Worm (Caenorhabditis elegans) whole organism, late embryonic: Measurements from ENCODE around the gene zig-4.

Source experiments
- C08G9.2 ChIP-seq: sonication (generic microtip); optimal IDR thresholded peaks from 2 replicates; lab custom pipeline; 2016; ENCODE audit warnings: mild to moderate bottlenecking, missing genetic modification characterization, moderate library complexity, missing compliant biosample characterization
- F13H6.1 ChIP-seq: sonication (generic microtip); optimal IDR thresholded peaks from 2 replicates; lab custom pipeline; 2016; ENCODE audit warnings: missing genetic modification characterization, missing compliant biosample characterization
- T23F11.4 ChIP-seq: fragments of 200-800 bp; sonication (Bioruptor generic); optimal IDR thresholded peaks from 2 replicates; lab custom pipeline; 2018; ENCODE audit warnings: mild to moderate bottlenecking, missing genetic modification characterization, missing compliant biosample characterization
- ama-1 ChIP-seq: fragments of 150-350 bp; optimal IDR thresholded peaks from 2 replicates; lab custom pipeline; 2014
- ceh-14 ChIP-seq: sonication (generic microtip); optimal IDR thresholded peaks from 2 replicates; lab custom pipeline; 2016; ENCODE audit warnings: missing genotype, missing genetic modification characterization, missing compliant biosample characterization
- ceh-18 ChIP-seq: sonication (generic microtip); optimal IDR thresholded peaks from 2 replicates; lab custom pipeline; 2016; ENCODE audit warnings: missing genetic modification characterization, missing compliant biosample characterization
- ceh-19 ChIP-seq: fragments of 200-800 bp; sonication (Bioruptor generic); optimal IDR thresholded peaks from 2 replicates; lab custom pipeline; 2018; ENCODE audit warnings: mild to moderate bottlenecking, missing genetic modification characterization, missing compliant biosample characterization
- ceh-22 ChIP-seq: sonication (generic microtip); optimal IDR thresholded peaks from 2 replicates; lab custom pipeline; 2017; ENCODE audit warnings: missing biosample characterization, missing genetic modification characterization
- ceh-24 ChIP-seq: sonication (generic microtip); optimal IDR thresholded peaks from 2 replicates; lab custom pipeline; 2016; ENCODE audit warnings: mild to moderate bottlenecking, missing genetic modification characterization, missing compliant biosample characterization
- ceh-30 ChIP-seq: fragments of 150-350 bp; optimal IDR thresholded peaks from 2 replicates; lab custom pipeline; 2014; ENCODE audit warnings: missing biosample characterization, missing genetic modification characterization
- ceh-48 ChIP-seq: sonication (generic microtip); optimal IDR thresholded peaks from 2 replicates; lab custom pipeline; 2016; ENCODE audit warnings: missing genetic modification characterization, inconsistent platforms, missing compliant biosample characterization
- ceh-9 ChIP-seq: sonication (generic microtip); optimal IDR thresholded peaks from 2 replicates; lab custom pipeline; 2016; ENCODE audit warnings: mild to moderate bottlenecking, missing genetic modification characterization, inconsistent platforms, missing compliant biosample characterization
- che-1 ChIP-seq: sonication (generic microtip); optimal IDR thresholded peaks from 2 replicates; lab custom pipeline; 2016; ENCODE audit warnings: mild to moderate bottlenecking, missing genetic modification characterization, missing compliant biosample characterization
- dve-1 ChIP-seq: sonication (generic microtip); optimal IDR thresholded peaks from 2 replicates; lab custom pipeline; 2017; ENCODE audit warnings: antibody characterized with exemption, mild to moderate bottlenecking, missing genetic modification characterization, missing compliant biosample characterization
- elt-2 ChIP-seq: sonication (generic microtip); optimal IDR thresholded peaks from 2 replicates; lab custom pipeline; 2016; ENCODE audit warnings: missing genetic modification reagents, missing genetic modification characterization, missing compliant biosample characterization
- elt-4 ChIP-seq: sonication (generic microtip); optimal IDR thresholded peaks from 2 replicates; lab custom pipeline; 2016; ENCODE audit warnings: missing genetic modification characterization, missing compliant biosample characterization
- ets-4 ChIP-seq: sonication (generic microtip); optimal IDR thresholded peaks from 2 replicates; lab custom pipeline; 2016; ENCODE audit warnings: missing genetic modification characterization, missing compliant biosample characterization
- eyg-1 ChIP-seq: sonication (generic microtip); optimal IDR thresholded peaks from 2 replicates; lab custom pipeline; 2016; ENCODE audit warnings: missing genotype, missing genetic modification characterization, missing compliant biosample characterization
- fax-1 ChIP-seq: sonication (generic microtip); optimal IDR thresholded peaks from 2 replicates; lab custom pipeline; 2016; ENCODE audit warnings: missing genotype, missing genetic modification characterization, missing compliant biosample characterization
- fkh-10 ChIP-seq: fragments of 150-350 bp; optimal IDR thresholded peaks from 2 replicates; lab custom pipeline; 2014; ENCODE audit warnings: missing biosample characterization, missing genetic modification reagents, missing genetic modification characterization
- fkh-6 ChIP-seq: sonication (generic microtip); optimal IDR thresholded peaks from 2 replicates; lab custom pipeline; 2016; ENCODE audit warnings: missing genetic modification characterization, missing compliant biosample characterization
- gmeb-2 ChIP-seq: sonication (generic microtip); optimal IDR thresholded peaks from 2 replicates; lab custom pipeline; 2016; ENCODE audit warnings: missing genetic modification characterization, inconsistent platforms, missing compliant biosample characterization
- hlh-30 ChIP-seq: sonication (generic microtip); optimal IDR thresholded peaks from 2 replicates; lab custom pipeline; 2017; ENCODE audit warnings: antibody characterized with exemption, missing genetic modification characterization, missing compliant biosample characterization; ENCODE audit not compliant: insufficient read depth
- hlh-8 ChIP-seq: sonication (generic microtip); optimal IDR thresholded peaks from 2 replicates; lab custom pipeline; 2016; ENCODE audit warnings: missing genotype, missing genetic modification characterization, missing compliant biosample characterization
- lin-11 ChIP-seq: fragments of 200-800 bp; sonication (Bioruptor generic); optimal IDR thresholded peaks from 2 replicates; lab custom pipeline; 2018; ENCODE audit warnings: mild to moderate bottlenecking, missing genetic modification characterization, missing compliant biosample characterization
- madf-2 ChIP-seq: sonication (generic microtip); optimal IDR thresholded peaks from 2 replicates; lab custom pipeline; 2017; ENCODE audit warnings: missing genetic modification characterization, missing compliant biosample characterization
- nfya-1 ChIP-seq: sonication (generic microtip); optimal IDR thresholded peaks from 2 replicates; lab custom pipeline; 2017; ENCODE audit warnings: missing genetic modification characterization, mild to moderate bottlenecking, missing compliant biosample characterization, antibody characterized with exemption, moderate library complexity
- nhr-11 ChIP-seq: fragments of 150-350 bp; optimal IDR thresholded peaks from 2 replicates; lab custom pipeline; 2014; ENCODE audit warnings: missing biosample characterization, missing genetic modification characterization
- nhr-232 ChIP-seq: sonication (generic microtip); optimal IDR thresholded peaks from 2 replicates; lab custom pipeline; 2016; ENCODE audit warnings: missing genetic modification characterization, missing compliant biosample characterization
- pat-9 ChIP-seq: fragments of 200-800 bp; sonication (Bioruptor generic); optimal IDR thresholded peaks from 2 replicates; lab custom pipeline; 2018; ENCODE audit warnings: mild to moderate bottlenecking, missing genetic modification characterization, moderate library complexity, missing compliant biosample characterization
- pqm-1 ChIP-seq: sonication (generic microtip); optimal IDR thresholded peaks from 2 replicates; lab custom pipeline; 2016; ENCODE audit warnings: missing genetic modification characterization, missing compliant biosample characterization
- pros-1 ChIP-seq: fragments of 150-350 bp; optimal IDR thresholded peaks from 2 replicates; lab custom pipeline; 2014; ENCODE audit warnings: missing biosample characterization, missing genetic modification reagents, missing genetic modification characterization
- ref-2 ChIP-seq: sonication (generic microtip); optimal IDR thresholded peaks from 2 replicates; lab custom pipeline; 2016; ENCODE audit warnings: missing genetic modification characterization, missing compliant biosample characterization
- rnt-1 ChIP-seq: sonication (generic microtip); optimal IDR thresholded peaks from 2 replicates; lab custom pipeline; 2016; ENCODE audit warnings: missing genetic modification characterization, missing compliant biosample characterization
- syd-9 ChIP-seq: sonication (generic microtip); optimal IDR thresholded peaks from 2 replicates; lab custom pipeline; 2016; ENCODE audit warnings: mild to moderate bottlenecking, missing genetic modification characterization, moderate library complexity, missing compliant biosample characterization
- ttx-3 ChIP-seq: sonication (generic microtip); optimal IDR thresholded peaks from 2 replicates; lab custom pipeline; 2016; ENCODE audit warnings: missing genetic modification reagents, missing genetic modification characterization, missing compliant biosample characterization
- unc-86 ChIP-seq: sonication (generic microtip); optimal IDR thresholded peaks from 2 replicates; lab custom pipeline; 2016; ENCODE audit warnings: missing genetic modification characterization, missing compliant biosample characterization
- zip-5 ChIP-seq: sonication (generic microtip); optimal IDR thresholded peaks from 2 replicates; lab custom pipeline; 2016; ENCODE audit warnings: missing genetic modification characterization, missing compliant biosample characterization
- ztf-16 ChIP-seq: sonication (generic microtip); optimal IDR thresholded peaks from 2 replicates; lab custom pipeline; 2017; ENCODE audit warnings: missing genetic modification characterization, missing compliant biosample characterization

Gene zig-4

DNA sequence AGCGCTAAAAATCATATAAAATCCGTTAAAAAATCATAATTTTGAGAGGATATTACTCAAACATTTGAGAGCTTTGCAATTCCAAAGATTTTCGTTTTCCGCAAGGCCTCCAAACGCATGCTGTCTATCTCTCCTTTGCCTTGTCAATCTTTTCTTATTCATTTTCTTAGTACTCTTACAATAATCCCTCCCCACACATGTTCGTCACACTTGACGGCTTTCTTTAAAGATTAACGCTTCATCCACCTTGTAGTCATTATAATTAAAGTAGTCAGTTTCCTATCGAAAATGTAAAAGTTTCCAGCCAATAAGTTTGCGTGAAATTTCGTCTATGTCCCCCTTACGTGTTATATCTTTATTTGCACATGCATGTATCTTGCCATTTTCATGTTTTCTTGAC, 25.1 kb upstream of the zig-4 start:
- no peak for TF ChIP-seq ceh-24 (tag; lab: Kevin White, UChicago)
- TF ChIP-seq fax-1 (tag; lab: Kevin White, UChicago) = no peak
- no peak for TF ChIP-seq madf-2
- TF ChIP-seq hlh-30 (tag; lab: Kevin White, UChicago) = no peak
- TF ChIP-seq ztf-16 (tag; lab: Kevin White, UChicago) = no peak
- TF ChIP-seq fkh-6 (tag; lab: Kevin White, UChicago) = no peak
- no peak for TF ChIP-seq ama-1 (lab: Kevin White, UChicago)
- TF ChIP-seq elt-4 = no peak
- TF ChIP-seq F13H6.1 (tag; lab: Kevin White, UChicago) = no peak
- no peak for TF ChIP-seq dve-1 (tag; lab: Kevin White, UChicago)
- no peak for TF ChIP-seq T23F11.4
- TF ChIP-seq ceh-48 (tag; lab: Kevin White, UChicago) = no peak
- TF ChIP-seq gmeb-2 (tag; lab: Kevin White, UChicago) = no peak
- no peak for TF ChIP-seq rnt-1 (tag; lab: Kevin White, UChicago)
- TF ChIP-seq ets-4 (tag; lab: Kevin White, UChicago) = no peak
- TF ChIP-seq ref-2 = no peak
- TF ChIP-seq ceh-19 = no peak

DNA sequence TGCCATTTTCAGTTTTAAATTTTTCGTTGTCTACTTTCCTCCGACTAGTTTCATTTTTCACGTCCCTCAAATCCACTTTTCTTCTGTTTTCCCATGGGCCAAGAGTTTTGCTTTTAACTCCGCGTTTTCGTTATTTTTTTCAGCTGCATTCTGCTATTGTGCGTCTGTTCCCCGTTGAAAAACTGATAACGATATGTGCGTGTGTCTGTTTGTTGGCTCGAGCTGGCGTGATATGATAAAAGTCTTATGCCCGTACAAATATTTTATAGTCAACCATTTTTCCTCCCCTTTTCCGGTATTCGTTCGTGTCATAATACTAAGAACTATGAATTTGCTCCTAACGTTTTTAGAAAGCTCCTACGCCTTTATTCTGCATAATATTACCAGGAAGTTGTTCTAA, 23.4 kb upstream of the zig-4 start:
- TF ChIP-seq elt-2 (tag; lab: Kevin White, UChicago) (peak; percentile 7), ceh-22 (no peak)

DNA sequence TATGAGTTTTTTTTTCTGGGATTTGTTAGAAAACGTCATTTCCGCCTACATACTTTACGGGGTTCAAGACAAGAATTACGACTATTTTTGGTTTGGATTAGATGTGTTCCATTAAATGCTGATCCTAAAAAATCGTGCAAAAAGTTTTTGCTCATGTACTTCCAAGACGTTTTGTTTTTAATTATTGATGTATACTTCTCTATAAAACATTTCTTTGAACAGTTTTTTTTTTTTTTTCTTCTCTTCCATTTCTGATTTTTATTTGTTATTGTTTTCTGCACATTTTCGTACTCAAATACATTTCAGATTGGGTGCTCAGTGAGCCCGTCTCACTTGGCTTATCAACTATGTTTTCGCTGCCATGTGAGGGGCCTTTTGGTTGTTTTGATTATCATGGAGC, 22.3 kb upstream of the zig-4 start, which contains the start of gene C39D10.11:
TSS of gene C39D10.11 (plus strand) at position 301 of the 400 bp plus-strand sequence.
- no peak for TF ChIP-seq unc-86
- no peak for TF ChIP-seq ceh-30
- TF ChIP-seq ceh-18 = no peak
- no peak for TF ChIP-seq ceh-9
- TF ChIP-seq ttx-3 (tag; lab: Kevin White, UChicago) = no peak
- no peak for TF ChIP-seq ref-2
- no peak for TF ChIP-seq C08G9.2
- TF ChIP-seq ceh-22 = no peak
- TF ChIP-seq pqm-1 (tag; lab: Kevin White, UChicago) = no peak
- TF ChIP-seq, all 69 proteins: peak for 0

- TF ChIP-seq pat-9 (tag; lab: Kevin White, UChicago) (no peak), unc-86 (no peak), eyg-1 (tag; lab: Kevin White, UChicago) (no peak), fkh-10 (GFP tag; lab: Kevin White, UChicago) (no peak), dve-1 (tag; lab: Kevin White, UChicago) (no peak), pros-1 (tag; lab: Kevin White, UChicago) (no peak), nhr-232 (tag; lab: Kevin White, UChicago) (no peak), nhr-11 (tag; lab: Kevin White, UChicago) (no peak), hlh-8 (no peak), lin-11 (tag; lab: Kevin White, UChicago) (no peak), ama-1 (lab: Kevin White, UChicago) (no peak), syd-9 (tag; lab: Kevin White, UChicago) (no peak), ceh-48 (tag; lab: Kevin White, UChicago) (no peak), ref-2 (no peak)
Measured at ce11 chrX:7906430-7907014, 18.7 kb upstream of the zig-4 start, which contains the start of gene C39D10.1. Gene C39D10.1 (plus strand): TSS chrX:7906964.

- TF ChIP-seq fax-1 (tag; lab: Kevin White, UChicago) = no peak
- TF ChIP-seq ceh-9 = no peak
- TF ChIP-seq ama-1 (lab: Kevin White, UChicago) = no peak
- TF ChIP-seq hlh-30 (tag; lab: Kevin White, UChicago) = no peak
- TF ChIP-seq che-1 (tag; lab: Kevin White, UChicago) = no peak
- TF ChIP-seq zip-5 (tag; lab: Kevin White, UChicago) = no peak
- no peak for TF ChIP-seq nfya-1 (tag; lab: Kevin White, UChicago)
- TF ChIP-seq ceh-14 (tag; lab: Kevin White, UChicago) = no peak
Measured at ce11 chrX:7913830-7914229, 11.4 kb upstream of the zig-4 start, which contains the start of gene C39D10.7. Gene C39D10.7 (minus strand): TSS chrX:7913930.
